Worm (Caenorhabditis elegans) whole organism, L2 larva: Measurements from ENCODE around the gene hira-1.

Experiments
- C34F6.9 ChIP-seq: fragments of 150-350 bp; optimal IDR thresholded peaks from 2 replicates; lab custom pipeline; 2014; ENCODE audit warnings: missing biosample characterization, missing genetic modification characterization
- F13H6.1 ChIP-seq: sonication (generic microtip); optimal IDR thresholded peaks from 2 replicates; lab custom pipeline; 2016; ENCODE audit warnings: missing genetic modification characterization, missing compliant biosample characterization
- R02D3.7 ChIP-seq: fragments of 150-350 bp; optimal IDR thresholded peaks from 2 replicates; lab custom pipeline; 2014; ENCODE audit warnings: missing biosample characterization, missing genetic modification characterization
- Y55F3AM.14 ChIP-seq: fragments of 200-800 bp; sonication (Bioruptor generic); optimal IDR thresholded peaks from 2 replicates; lab custom pipeline; 2018; ENCODE audit warnings: mild to moderate bottlenecking, missing genetic modification characterization, missing compliant biosample characterization
- ZK546.5 ChIP-seq: sonication (generic microtip); optimal IDR thresholded peaks from 2 replicates; lab custom pipeline; 2017; ENCODE audit warnings: missing biosample characterization, missing genetic modification characterization
- alr-1 ChIP-seq: fragments of 150-350 bp; optimal IDR thresholded peaks from 2 replicates; lab custom pipeline; 2014; ENCODE audit warnings: missing biosample characterization, missing genetic modification characterization
- ama-1 ChIP-seq: fragments of 150-350 bp; optimal IDR thresholded peaks from 2 replicates; lab custom pipeline; 2018; ENCODE audit warnings: inconsistent platforms
- blmp-1 ChIP-seq: sonication (generic microtip); optimal IDR thresholded peaks from 2 replicates; lab custom pipeline; 2017; ENCODE audit warnings: missing genetic modification characterization, mild to moderate bottlenecking, missing compliant biosample characterization, antibody characterized with exemption, moderate library complexity; ENCODE audit not compliant: insufficient read depth
- ceh-16 ChIP-seq: fragments of 150-350 bp; optimal IDR thresholded peaks from 2 replicates; lab custom pipeline; 2014; ENCODE audit warnings: missing biosample characterization, missing genetic modification characterization
- ceh-82 ChIP-seq: fragments of 150-350 bp; optimal IDR thresholded peaks from 2 replicates; lab custom pipeline; 2014; ENCODE audit warnings: missing biosample characterization, missing genetic modification characterization
- crh-2 ChIP-seq: sonication (generic microtip); optimal IDR thresholded peaks from 2 replicates; lab custom pipeline; 2017; ENCODE audit warnings: missing biosample characterization, missing genetic modification characterization
- elt-1 ChIP-seq: fragments of 150-350 bp; optimal IDR thresholded peaks from 2 replicates; lab custom pipeline; 2014; ENCODE audit warnings: missing biosample characterization, missing genetic modification characterization
- fos-1 ChIP-seq: fragments of 150-350 bp; optimal IDR thresholded peaks from 2 replicates; lab custom pipeline; 2014; ENCODE audit warnings: missing biosample characterization, missing genetic modification characterization
- gmeb-1 ChIP-seq: fragments of 150-350 bp; optimal IDR thresholded peaks from 2 replicates; lab custom pipeline; 2014; ENCODE audit warnings: missing biosample characterization, missing genetic modification characterization
- lin-13 ChIP-seq: fragments of 150-350 bp; optimal IDR thresholded peaks from 2 replicates; lab custom pipeline; 2014; ENCODE audit warnings: missing biosample characterization, missing genetic modification reagents, missing genetic modification characterization
- mab-5 ChIP-seq: fragments of 150-350 bp; optimal IDR thresholded peaks from 2 replicates; lab custom pipeline; 2014; ENCODE audit warnings: missing biosample characterization, missing genetic modification characterization
- mbf-1 ChIP-seq: sonication (generic microtip); optimal IDR thresholded peaks from 2 replicates; lab custom pipeline; 2017; ENCODE audit warnings: missing biosample characterization, missing genetic modification characterization
- mdl-1 ChIP-seq, 2 experiments: fragments of 150-350 bp in 1 of 2; sonication (generic microtip) in 1 of 2; optimal IDR thresholded peaks; 2 replicates each; lab custom pipeline; 2017; ENCODE audit warnings: missing biosample characterization in 2 of 2, missing genetic modification characterization in 2 of 2
- nhr-10 ChIP-seq: sonication (generic microtip); optimal IDR thresholded peaks from 2 replicates; lab custom pipeline; 2017; ENCODE audit warnings: missing biosample characterization, missing genetic modification characterization
- nhr-11 ChIP-seq: fragments of 150-350 bp; optimal IDR thresholded peaks from 2 replicates; lab custom pipeline; 2014; ENCODE audit warnings: missing biosample characterization, missing genetic modification characterization
- nhr-12 ChIP-seq: fragments of 150-350 bp; optimal IDR thresholded peaks from 2 replicates; lab custom pipeline; 2014; ENCODE audit warnings: missing biosample characterization, missing genetic modification characterization
- nhr-129 ChIP-seq: fragments of 150-350 bp; optimal IDR thresholded peaks from 2 replicates; lab custom pipeline; 2014; ENCODE audit warnings: missing biosample characterization, missing genetic modification characterization
- nhr-21 ChIP-seq: fragments of 150-350 bp; optimal IDR thresholded peaks from 2 replicates; lab custom pipeline; 2014; ENCODE audit warnings: missing biosample characterization, missing genetic modification characterization
- nhr-6 ChIP-seq: fragments of 150-350 bp; optimal IDR thresholded peaks from 2 replicates; lab custom pipeline; 2014; ENCODE audit warnings: missing biosample characterization, missing genetic modification characterization
- peb-1 ChIP-seq: fragments of 150-350 bp; optimal IDR thresholded peaks from 2 replicates; lab custom pipeline; 2014; ENCODE audit warnings: missing biosample characterization, missing genetic modification characterization
- sem-4 ChIP-seq: fragments of 150-350 bp; optimal IDR thresholded peaks from 2 replicates; lab custom pipeline; 2014; ENCODE audit warnings: missing biosample characterization, missing genetic modification reagents, missing genetic modification characterization
- skn-1 ChIP-seq: sonication (generic microtip); optimal IDR thresholded peaks from 2 replicates; lab custom pipeline; 2017; ENCODE audit warnings: missing biosample characterization, missing genetic modification characterization
- sma-3 ChIP-seq: sonication (generic microtip); optimal IDR thresholded peaks from 2 replicates; lab custom pipeline; 2016; ENCODE audit warnings: missing genetic modification reagents, missing genetic modification characterization, missing compliant biosample characterization
- snpc-4 ChIP-seq: fragments of 150-350 bp; optimal IDR thresholded peaks from 2 replicates; lab custom pipeline; 2014; ENCODE audit warnings: missing biosample characterization, missing genetic modification characterization
- unc-55 ChIP-seq: fragments of 150-350 bp; sonication (generic microtip); optimal IDR thresholded peaks from 3 replicates; lab custom pipeline; 2014; ENCODE audit warnings: missing biosample characterization, missing genetic modification reagents, missing genetic modification characterization
- unc-62 ChIP-seq: fragments of 150-350 bp; optimal IDR thresholded peaks from 2 replicates; lab custom pipeline; 2014; ENCODE audit warnings: missing biosample characterization, missing genetic modification reagents, missing genetic modification characterization
- ztf-11 ChIP-seq: sonication (generic microtip); optimal IDR thresholded peaks from 2 replicates; lab custom pipeline; 2017; ENCODE audit warnings: missing biosample characterization, missing genetic modification characterization
- ztf-4 ChIP-seq: fragments of 150-350 bp; optimal IDR thresholded peaks from 2 replicates; lab custom pipeline; 2014; ENCODE audit warnings: missing biosample characterization, missing genetic modification characterization

Gene hira-1

ce11 chrIII:5234312-5234711 is 43.4 kb downstream of the hira-1 start, which contains the start of gene mrps-26:
TSS of gene mrps-26 (plus strand) at chrIII:5234612.
- TF ChIP-seq gmeb-1 (tag; lab: Kevin White, UChicago) (no peak), nhr-129 (tag; lab: Kevin White, UChicago) (no peak), ztf-11 (tag; lab: Kevin White, UChicago) (no peak), mab-5 (tag; lab: Kevin White, UChicago) (no peak), unc-62 (GFP tag; lab: Kevin White, UChicago) (no peak), ceh-82 (tag; lab: Kevin White, UChicago) (no peak), mbf-1 (tag; lab: Kevin White, UChicago) (no peak)

ce11 chrIII:5236104-5236503 is 45.2 kb downstream of the hira-1 start, which contains the start of gene prx-10:
TSS of gene prx-10 (plus strand) at chrIII:5236404.
- no peak for TF ChIP-seq elt-1 (tag; lab: Kevin White, UChicago)
- TF ChIP-seq fos-1 (tag; lab: Kevin White, UChicago): peak; percentile 13
- TF ChIP-seq, all 48 proteins: peak for 1

ce11 chrIII:5241854-5242253 is 50.9 kb downstream of the hira-1 start:
- no peak for TF ChIP-seq lin-13 (GFP tag; lab: Kevin White, UChicago)
- no peak for TF ChIP-seq R02D3.7 (tag; lab: Kevin White, UChicago)
- no peak for TF ChIP-seq fos-1 (tag; lab: Kevin White, UChicago)
- no peak for TF ChIP-seq sem-4 (tag; lab: Kevin White, UChicago)
- TF ChIP-seq skn-1 (tag; lab: Kevin White, UChicago): no peak
- TF ChIP-seq C34F6.9 (tag; lab: Kevin White, UChicago): no peak
- TF ChIP-seq peb-1 (tag; lab: Kevin White, UChicago): no peak
- TF ChIP-seq nhr-129 (tag; lab: Kevin White, UChicago): no peak
- no peak for TF ChIP-seq unc-55 (GFP tag; lab: Kevin White, UChicago)
- no peak for TF ChIP-seq nhr-21 (tag; lab: Kevin White, UChicago)
- TF ChIP-seq Y55F3AM.14 (GFP tag; lab: Kevin White, UChicago): no peak
- TF ChIP-seq mdl-1 (tag; optimal IDR thresholded peaks at IDR 0.05; lab: Kevin White, UChicago): no peak
- TF ChIP-seq blmp-1: no peak
- no peak for TF ChIP-seq F13H6.1 (tag; lab: Kevin White, UChicago)
- TF ChIP-seq snpc-4 (tag; lab: Kevin White, UChicago): no peak
- no peak for TF ChIP-seq mbf-1 (tag; lab: Kevin White, UChicago)
- no peak for TF ChIP-seq unc-62 (GFP tag; lab: Kevin White, UChicago)
- TF ChIP-seq ama-1 (lab: Kevin White, UChicago): no peak
- TF ChIP-seq sma-3 (GFP tag; lab: Kevin White, UChicago): no peak
- no peak for TF ChIP-seq ztf-4 (tag; lab: Kevin White, UChicago)
- TF ChIP-seq, all 48 proteins: peak for 0

ce11 chrIII:5244539-5244938 is 53.6 kb downstream of the hira-1 start, which contains the start of gene cnd-1:
TSS of gene cnd-1 (minus strand) at chrIII:5244639.
- TF ChIP-seq Y55F3AM.14 (GFP tag; lab: Kevin White, UChicago): no peak
- no peak for TF ChIP-seq elt-1 (tag; lab: Kevin White, UChicago)
- TF ChIP-seq C34F6.9 (tag; lab: Kevin White, UChicago): no peak
- no peak for TF ChIP-seq nhr-6 (tag; lab: Kevin White, UChicago)
- TF ChIP-seq peb-1 (tag; lab: Kevin White, UChicago): no peak
- TF ChIP-seq alr-1 (tag; lab: Kevin White, UChicago): no peak
- no peak for TF ChIP-seq unc-62 (GFP tag; lab: Kevin White, UChicago)
- no peak for TF ChIP-seq nhr-10
- TF ChIP-seq ZK546.5: no peak
- TF ChIP-seq ceh-16 (tag; lab: Kevin White, UChicago): no peak
- no peak for TF ChIP-seq nhr-11
- no peak for TF ChIP-seq nhr-12 (tag; lab: Kevin White, UChicago)
- TF ChIP-seq mdl-1 (tag; optimal IDR thresholded peaks at IDR 0.05; lab: Kevin White, UChicago): no peak
- TF ChIP-seq sem-4 (tag; lab: Kevin White, UChicago): no peak
- no peak for TF ChIP-seq lin-13 (GFP tag; lab: Kevin White, UChicago)
- TF ChIP-seq snpc-4 (tag; lab: Kevin White, UChicago): no peak
- TF ChIP-seq crh-2 (tag; lab: Kevin White, UChicago): no peak
- TF ChIP-seq R02D3.7 (tag; lab: Kevin White, UChicago): no peak

ce11 chrIII:5245067-5245466 is 54.1 kb downstream of the hira-1 start:
- TF ChIP-seq gmeb-1 (tag; lab: Kevin White, UChicago): no peak
